Fruit fly (Drosophila melanogaster) whole organism, adult: ENCODE results near the gene CG10154.

Experiments
- CG11617 ChIP-seq: fragments of 200-800 bp; sonication (Bioruptor generic); optimal IDR thresholded peaks from 2 replicates; lab custom pipeline; 2017; ENCODE audit warnings: mild to moderate bottlenecking, missing biosample characterization, missing genetic modification reagents, missing genetic modification characterization
- CG7101 ChIP-seq: fragments of 200-800 bp; sonication (Bioruptor generic); optimal IDR thresholded peaks from 2 replicates; lab custom pipeline; 2018; ENCODE audit warnings: missing biosample characterization, mild to moderate bottlenecking, missing genetic modification characterization, moderate library complexity
- Crg-1 ChIP-seq: fragments of 200-800 bp; sonication (Bioruptor generic); optimal IDR thresholded peaks from 2 replicates; lab custom pipeline; 2016; ENCODE audit warnings: missing biosample characterization, missing genetic modification characterization
- Mnt ChIP-seq: fragments of 200-800 bp; sonication (Bioruptor generic); optimal IDR thresholded peaks from 2 replicates; lab custom pipeline; 2016; ENCODE audit warnings: missing biosample characterization, mild to moderate bottlenecking, missing genetic modification characterization
- bab1 ChIP-seq: fragments of 200-800 bp; sonication (Bioruptor generic); optimal IDR thresholded peaks from 3 replicates; lab custom pipeline; 2019; ENCODE audit warnings: missing biosample characterization, mild to moderate bottlenecking, missing genetic modification characterization, moderate library complexity
- cic ChIP-seq: fragments of 200-800 bp; sonication (Bioruptor generic); optimal IDR thresholded peaks from 2 replicates; lab custom pipeline; 2017; ENCODE audit warnings: missing biosample characterization, mild to moderate bottlenecking, missing genetic modification characterization, moderate library complexity
- toe ChIP-seq: fragments of 200-800 bp; sonication (Bioruptor generic); optimal IDR thresholded peaks from 2 replicates; lab custom pipeline; 2016; ENCODE audit warnings: missing biosample characterization, missing genetic modification characterization

dm6 chr3L:13442400-13442799, 5.5 kb upstream of the CG10154 start, which contains the start of gene cmb:
- TF ChIP-seq Crg-1 (GFP tag; lab: Kevin White, UChicago) = no peak
- no peak for TF ChIP-seq Mnt (GFP tag; lab: Kevin White, UChicago)
- TF ChIP-seq bab1 (GFP tag; lab: Kevin White, UChicago) = peak; percentile 36
- TF ChIP-seq cic (GFP tag; lab: Kevin White, UChicago) = no peak
- peak; percentile 25 for TF ChIP-seq CG11617
- TF ChIP-seq CG7101 (tag; lab: Kevin White, UChicago) = no peak
- TF ChIP-seq toe = no peak
